Fruit fly (Drosophila melanogaster) whole organism, prepupa: ENCODE measurements around the gene CG8492.

Experiments used
- CG11762 ChIP-seq: fragments of 200-800 bp; sonication (Bioruptor generic); optimal IDR thresholded peaks from 3 replicates; lab custom pipeline; 2016; ENCODE audit warnings: missing biosample characterization, missing genetic modification characterization; ENCODE audit not compliant: insufficient read depth
- CG11902 ChIP-seq: fragments of 200-800 bp; sonication (Bioruptor generic); optimal IDR thresholded peaks from 3 replicates; lab custom pipeline; 2016; ENCODE audit warnings: missing biosample characterization, missing genetic modification characterization
- CG34406 ChIP-seq: fragments of 200-800 bp; sonication (Bioruptor generic); optimal IDR thresholded peaks from 3 replicates; lab custom pipeline; 2016; ENCODE audit warnings: missing biosample characterization, missing genetic modification characterization
- CG6276 ChIP-seq: fragments of 200-800 bp; sonication (Bioruptor generic); optimal IDR thresholded peaks from 2 replicates; lab custom pipeline; 2017; ENCODE audit warnings: missing biosample characterization, mild to moderate bottlenecking, missing genetic modification characterization
- Ets96B ChIP-seq: fragments of 200-800 bp; optimal IDR thresholded peaks from 2 replicates; lab custom pipeline; 2019; ENCODE audit warnings: missing biosample characterization, mild to moderate bottlenecking, missing genetic modification characterization, moderate library complexity
- Hr4 ChIP-seq: fragments of 200-800 bp; sonication (Bioruptor generic); optimal IDR thresholded peaks from 3 replicates; lab custom pipeline; 2016; ENCODE audit warnings: missing biosample characterization, missing genetic modification characterization
- achi ChIP-seq: fragments of 200-800 bp; sonication (Bioruptor generic); optimal IDR thresholded peaks from 3 replicates; lab custom pipeline; 2016; ENCODE audit warnings: missing biosample characterization, missing genetic modification characterization
- dac ChIP-seq: fragments of 200-800 bp; sonication (Bioruptor generic); optimal IDR thresholded peaks from 2 replicates; lab custom pipeline; 2017; ENCODE audit warnings: missing biosample characterization, mild to moderate bottlenecking, missing genetic modification characterization
- ss ChIP-seq, 2 experiments: fragments of 200-800 bp; sonication (Bioruptor generic); optimal IDR thresholded peaks; 2 replicates in 1 of 2; 3 replicates in 1 of 2; lab custom pipeline; 2017 to 2018; ENCODE audit warnings: mild to moderate bottlenecking in 2 of 2, missing biosample characterization in 2 of 2, missing genetic modification characterization in 2 of 2, moderate library complexity in 1 of 2

- no peak for TF ChIP-seq CG34406 (GFP tag; lab: Kevin White, UChicago)
- no peak for TF ChIP-seq CG11762 (GFP tag; lab: Kevin White, UChicago)
- TF ChIP-seq CG11902 (GFP tag; lab: Kevin White, UChicago) = no peak
- no peak for TF ChIP-seq Hr4 (GFP tag; lab: Kevin White, UChicago)
- TF ChIP-seq CG6276 = no peak
- TF ChIP-seq achi (GFP tag; lab: Kevin White, UChicago) = no peak
- TF ChIP-seq ss (GFP tag; optimal IDR thresholded peaks at IDR 0.05; lab: Kevin White, UChicago) = no peak
- no peak for TF ChIP-seq Ets96B (tag; lab: Kevin White, UChicago)
- TF ChIP-seq dac (GFP tag; lab: Kevin White, UChicago) = no peak
Observed at dm6 chr3L:7772160-7772798, 40.3 kb upstream of the CG8492 start.
